Fruit fly (Drosophila melanogaster): ENCODE measurements around the gene atilla.

The atilla gene

DNA sequence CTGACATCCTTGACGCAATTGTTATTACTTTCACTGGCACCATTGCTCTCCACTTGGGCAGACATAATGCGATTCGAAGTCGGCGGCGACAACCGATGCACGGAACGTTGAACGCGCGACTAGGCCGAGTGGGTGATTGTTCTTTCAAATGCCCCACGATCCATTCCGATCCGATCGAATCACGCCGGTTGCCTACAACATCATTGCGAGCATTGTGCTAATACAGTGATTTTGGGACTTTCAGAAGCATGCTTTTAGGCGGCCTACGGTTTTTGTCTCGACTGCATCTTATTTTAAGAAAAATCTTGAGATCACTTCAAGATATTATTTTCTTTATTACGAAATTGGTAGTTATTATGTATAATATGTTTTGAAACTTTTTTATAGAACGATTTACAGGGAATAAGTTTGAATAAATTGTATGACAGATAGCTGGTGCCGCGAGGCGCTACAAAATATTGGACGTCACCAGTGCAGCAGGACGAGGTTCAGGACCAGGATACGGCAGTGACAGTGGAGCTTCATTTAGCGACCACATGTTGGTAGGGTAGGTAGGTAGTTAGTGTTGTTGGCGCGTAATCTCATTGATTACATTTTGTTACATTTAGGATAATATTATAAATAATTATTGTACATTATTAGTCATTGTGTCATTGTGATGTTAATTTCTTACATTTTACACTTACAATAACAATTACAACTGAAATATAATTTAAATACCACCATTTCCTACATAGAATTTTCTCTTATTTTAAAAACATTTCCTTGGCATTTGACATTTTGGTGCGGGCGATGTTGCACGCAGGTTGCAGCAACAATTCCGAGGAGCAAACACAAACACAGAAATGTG is 44.2 kb downstream of the atilla start, which contains the start of gene rho-6:
Gene rho-6 (minus strand): TSS at position 137 of the 850 bp plus-strand sequence.
- TF ChIP-seq pan (optimal IDR thresholded peaks at IDR 0.05) (no peak), Dll (optimal IDR thresholded peaks at IDR 0.05) (no peak), psq (optimal IDR thresholded peaks at IDR 0.05) (no peak), usp (GFP tag; optimal IDR thresholded peaks at IDR 0.05) (no peak), EcR (GFP tag; optimal IDR thresholded peaks at IDR 0.05) (no peak)

All from whole organism.